Worm (Caenorhabditis elegans) whole organism, L1 larva: ENCODE data around the gene emg-1.

Experiments
- C16A3.4 ChIP-seq: fragments of 150-350 bp; optimal IDR thresholded peaks from 2 replicates; lab custom pipeline; 2014; ENCODE audit warnings: missing biosample characterization, missing genetic modification characterization
- F16B12.6 ChIP-seq: fragments of 150-350 bp; optimal IDR thresholded peaks from 2 replicates; lab custom pipeline; 2014; ENCODE audit warnings: missing biosample characterization, missing genetic modification characterization
- alr-1 ChIP-seq: fragments of 200-800 bp; sonication (Bioruptor generic); optimal IDR thresholded peaks from 2 replicates; lab custom pipeline; 2018; ENCODE audit warnings: borderline replicate concordance, mild to moderate bottlenecking, missing genetic modification characterization, missing compliant biosample characterization
- aly-2 ChIP-seq: fragments of 150-350 bp; optimal IDR thresholded peaks from 2 replicates; lab custom pipeline; 2014; ENCODE audit warnings: missing biosample characterization, missing genetic modification characterization
- ama-1 ChIP-seq: fragments of 150-350 bp; optimal IDR thresholded peaks from 2 replicates; lab custom pipeline; 2014
- blmp-1 ChIP-seq: fragments of 150-350 bp; optimal IDR thresholded peaks from 2 replicates; lab custom pipeline; 2014; ENCODE audit warnings: missing biosample characterization, missing genetic modification characterization
- ceh-63 ChIP-seq: fragments of 200-800 bp; sonication (Bioruptor generic); optimal IDR thresholded peaks from 2 replicates; lab custom pipeline; 2018; ENCODE audit warnings: mild to moderate bottlenecking, missing genetic modification characterization, missing compliant biosample characterization
- ceh-8 ChIP-seq: fragments of 200-800 bp; sonication (Bioruptor generic); optimal IDR thresholded peaks from 2 replicates; lab custom pipeline; 2018; ENCODE audit warnings: mild to moderate bottlenecking, missing genetic modification characterization, moderate library complexity, missing compliant biosample characterization
- ceh-82 ChIP-seq, 3 experiments: fragments of 150-350 bp in 1 of 3; sonication (generic microtip) in 2 of 3; optimal IDR thresholded peaks; 2 replicates each; lab custom pipeline; 2014 to 2017; ENCODE audit warnings: missing biosample characterization in 3 of 3, missing genetic modification characterization in 3 of 3
- dpl-1 ChIP-seq, 3 experiments: fragments of 150-350 bp in 2 of 3; sonication (generic microtip) in 1 of 3; optimal IDR thresholded peaks; 2 replicates each; lab custom pipeline; 2014 to 2017; ENCODE audit warnings: missing biosample characterization in 3 of 3, missing genetic modification characterization in 3 of 3, missing genetic modification reagents in 3 of 3
- efl-1 ChIP-seq, 4 experiments: fragments of 150-350 bp; optimal IDR thresholded peaks in 3 of 4; peaks in 1 of 4; 1 replicate in 1 of 4; 2 replicates in 3 of 4; lab custom pipeline; 2014; ENCODE audit warnings: missing biosample characterization in 2 of 4, missing genetic modification characterization in 2 of 4, missing genetic modification reagents in 2 of 4
- efl-3 ChIP-seq: fragments of 200-800 bp; sonication (Bioruptor generic); optimal IDR thresholded peaks from 2 replicates; lab custom pipeline; 2018; ENCODE audit warnings: mild to moderate bottlenecking, missing genetic modification characterization, missing compliant biosample characterization
- egl-27 ChIP-seq, 2 experiments: fragments of 150-350 bp in 1 of 2; sonication (generic microtip); optimal IDR thresholded peaks; 3 replicates each; lab custom pipeline; 2017 to 2018; ENCODE audit warnings: missing biosample characterization in 2 of 2, missing genetic modification characterization in 2 of 2, missing genetic modification reagents in 2 of 2
- elt-2 ChIP-seq: sonication (generic microtip); optimal IDR thresholded peaks from 2 replicates; lab custom pipeline; 2016; ENCODE audit warnings: missing genetic modification characterization, mild to moderate bottlenecking, inconsistent platforms, missing compliant biosample characterization, missing genetic modification reagents
- elt-3 ChIP-seq, 6 experiments: fragments of 150-350 bp in 1 of 6; sonication (generic microtip); optimal IDR thresholded peaks; 2 replicates each; lab custom pipeline; 2017 to 2018; ENCODE audit warnings: missing biosample characterization in 6 of 6, missing genetic modification characterization in 6 of 6, inconsistent platforms in 1 of 6
- ets-5 ChIP-seq: fragments of 200-800 bp; sonication (Bioruptor generic); IDR thresholded peaks from 2 replicates; pipeline ENCODE4 v1.3.6; 2022; ENCODE audit warnings: missing genetic modification characterization, missing compliant biosample characterization
- fkh-4 ChIP-seq: sonication (generic microtip); optimal IDR thresholded peaks from 2 replicates; lab custom pipeline; 2016; ENCODE audit warnings: missing compliant biosample characterization, missing genetic modification characterization, borderline replicate concordance
- fkh-8 ChIP-seq: sonication (generic microtip); optimal IDR thresholded peaks from 2 replicates; lab custom pipeline; 2016; ENCODE audit warnings: mild to moderate bottlenecking, missing genetic modification characterization, missing compliant biosample characterization
- hlh-17 ChIP-seq: fragments of 200-800 bp; sonication (Bioruptor generic); optimal IDR thresholded peaks from 2 replicates; lab custom pipeline; 2018; ENCODE audit warnings: missing genetic modification characterization, mild to moderate bottlenecking, missing compliant biosample characterization, moderate library complexity, borderline replicate concordance
- hpl-2 ChIP-seq: fragments of 150-350 bp; optimal IDR thresholded peaks from 2 replicates; lab custom pipeline; 2014; ENCODE audit warnings: missing biosample characterization, missing genetic modification reagents, missing genetic modification characterization
- irx-1 ChIP-seq: sonication (generic microtip); optimal IDR thresholded peaks from 2 replicates; lab custom pipeline; 2016; ENCODE audit warnings: missing genetic modification characterization, missing compliant biosample characterization
- lin-35 ChIP-seq, 2 experiments: fragments of 150-350 bp; optimal IDR thresholded peaks; 2 replicates each; lab custom pipeline; 2014; ENCODE audit warnings: missing biosample characterization in 2 of 2, missing genetic modification characterization in 2 of 2, missing genetic modification reagents in 2 of 2
- lin-39 ChIP-seq: fragments of 150-350 bp; optimal IDR thresholded peaks from 2 replicates; lab custom pipeline; 2014; ENCODE audit warnings: missing biosample characterization, missing genetic modification reagents, missing genetic modification characterization
- lir-3 ChIP-seq: sonication (generic microtip); optimal IDR thresholded peaks from 2 replicates; lab custom pipeline; 2016; ENCODE audit warnings: mild to moderate bottlenecking, missing genetic modification characterization, moderate library complexity, missing compliant biosample characterization; ENCODE audit not compliant: poor library complexity
- lsy-2 ChIP-seq, 2 experiments: fragments of 150-350 bp; optimal IDR thresholded peaks; 2 replicates each; lab custom pipeline; 2014; ENCODE audit warnings: missing biosample characterization in 2 of 2, missing genetic modification characterization in 2 of 2
- mab-9 ChIP-seq: fragments of 200-800 bp; sonication (Bioruptor generic); IDR thresholded peaks from 2 replicates; pipeline ENCODE4 v1.3.6; 2022; ENCODE audit warnings: missing genetic modification reagents, missing genetic modification characterization, missing compliant biosample characterization
- mdl-1 ChIP-seq, 2 experiments: fragments of 150-350 bp; optimal IDR thresholded peaks; 2 replicates each; lab custom pipeline; 2014 to 2017; ENCODE audit warnings: missing biosample characterization in 2 of 2, missing genetic modification characterization in 2 of 2, inconsistent platforms in 1 of 2
- nhr-20 ChIP-seq: sonication (generic microtip); optimal IDR thresholded peaks from 2 replicates; lab custom pipeline; 2016; ENCODE audit warnings: mild to moderate bottlenecking, missing genetic modification characterization, missing compliant biosample characterization
- nhr-71 ChIP-seq: sonication (generic microtip); optimal IDR thresholded peaks from 2 replicates; lab custom pipeline; 2016; ENCODE audit warnings: mild to moderate bottlenecking, missing genetic modification characterization, moderate library complexity, missing compliant biosample characterization
- nhr-90 ChIP-seq: sonication (generic microtip); optimal IDR thresholded peaks from 2 replicates; lab custom pipeline; 2016; ENCODE audit warnings: mild to moderate bottlenecking, missing genetic modification characterization, missing compliant biosample characterization; ENCODE audit not compliant: poor library complexity
- pag-3 ChIP-seq: sonication (generic microtip); optimal IDR thresholded peaks from 2 replicates; lab custom pipeline; 2017; ENCODE audit warnings: missing genetic modification characterization, mild to moderate bottlenecking, missing compliant biosample characterization, antibody characterized with exemption, borderline replicate concordance; ENCODE audit not compliant: insufficient read depth
- pqm-1 ChIP-seq: sonication (generic microtip); optimal IDR thresholded peaks from 3 replicates; lab custom pipeline; 2017; ENCODE audit warnings: missing biosample characterization, missing genetic modification characterization
- sox-4 ChIP-seq: sonication (generic microtip); optimal IDR thresholded peaks from 2 replicates; lab custom pipeline; 2016; ENCODE audit warnings: missing genetic modification characterization, missing compliant biosample characterization
- sptf-1 ChIP-seq: fragments of 150-350 bp; optimal IDR thresholded peaks from 2 replicates; lab custom pipeline; 2014; ENCODE audit warnings: missing biosample characterization, missing genetic modification characterization
- sup-37 ChIP-seq: fragments of 200-800 bp; sonication (Bioruptor generic); optimal IDR thresholded peaks from 2 replicates; lab custom pipeline; 2018; ENCODE audit warnings: mild to moderate bottlenecking, missing genetic modification characterization, missing compliant biosample characterization
- tbx-2 ChIP-seq: sonication (generic microtip); optimal IDR thresholded peaks from 2 replicates; lab custom pipeline; 2016; ENCODE audit warnings: missing genetic modification characterization, missing compliant biosample characterization
- unc-30 ChIP-seq: sonication (generic microtip); optimal IDR thresholded peaks from 2 replicates; lab custom pipeline; 2017; ENCODE audit warnings: missing biosample characterization, missing genetic modification characterization
- unc-62 ChIP-seq: fragments of 150-350 bp; optimal IDR thresholded peaks from 2 replicates; lab custom pipeline; 2014; ENCODE audit warnings: missing biosample characterization, missing genetic modification reagents, missing genetic modification characterization
- unc-86 ChIP-seq: sonication (generic microtip); optimal IDR thresholded peaks from 2 replicates; lab custom pipeline; 2016; ENCODE audit warnings: missing genetic modification characterization, missing compliant biosample characterization
- xbp-1 ChIP-seq: sonication (generic microtip); optimal IDR thresholded peaks from 2 replicates; lab custom pipeline; 2016; ENCODE audit warnings: missing genetic modification characterization, missing compliant biosample characterization
- zag-1 ChIP-seq: fragments of 150-350 bp; optimal IDR thresholded peaks from 2 replicates; lab custom pipeline; 2014; ENCODE audit warnings: missing biosample characterization, missing genetic modification characterization
- zip-4 ChIP-seq: fragments of 200-800 bp; sonication (Bioruptor generic); optimal IDR thresholded peaks from 2 replicates; lab custom pipeline; 2018; ENCODE audit warnings: mild to moderate bottlenecking, missing genetic modification characterization, moderate library complexity, missing compliant biosample characterization
- ztf-11 ChIP-seq, 2 experiments: sonication (generic microtip); optimal IDR thresholded peaks; 2 replicates each; lab custom pipeline; 2016 to 2017; ENCODE audit warnings: missing genetic modification characterization in 2 of 2, missing biosample characterization in 1 of 2, missing compliant biosample characterization in 1 of 2
- ztf-4 ChIP-seq: fragments of 150-350 bp; optimal IDR thresholded peaks from 2 replicates; lab custom pipeline; 2014; ENCODE audit warnings: missing biosample characterization, missing genetic modification characterization

emg-1 gene

ce11 chrIII:10642781-10643180 is 6.5 kb upstream of the emg-1 start, which contains the start of the genes dhs-11 and orc-1 (continued):
- TF ChIP-seq aly-2 (tag; lab: Kevin White, UChicago) (no peak), lin-39 (tag; lab: Kevin White, UChicago) (peak; percentile 24), zip-4 (GFP tag; lab: Kevin White, UChicago) (no peak), ceh-82 (tag; optimal IDR thresholded peaks at IDR 0.05; lab: Kevin White, UChicago) (peak in 2 of 3 experiments; percentile 1 to 21), xbp-1 (tag; lab: Kevin White, UChicago) (peak; percentile 38), nhr-20 (peak; percentile 59), elt-3 (tag; optimal IDR thresholded peaks at IDR 0.05; lab: Kevin White, UChicago) (peak in 1 of 6 experiments; percentile 75), nhr-90 (tag; lab: Kevin White, UChicago) (peak; percentile 48), pqm-1 (tag; lab: Kevin White, UChicago) (no peak)

DNA sequence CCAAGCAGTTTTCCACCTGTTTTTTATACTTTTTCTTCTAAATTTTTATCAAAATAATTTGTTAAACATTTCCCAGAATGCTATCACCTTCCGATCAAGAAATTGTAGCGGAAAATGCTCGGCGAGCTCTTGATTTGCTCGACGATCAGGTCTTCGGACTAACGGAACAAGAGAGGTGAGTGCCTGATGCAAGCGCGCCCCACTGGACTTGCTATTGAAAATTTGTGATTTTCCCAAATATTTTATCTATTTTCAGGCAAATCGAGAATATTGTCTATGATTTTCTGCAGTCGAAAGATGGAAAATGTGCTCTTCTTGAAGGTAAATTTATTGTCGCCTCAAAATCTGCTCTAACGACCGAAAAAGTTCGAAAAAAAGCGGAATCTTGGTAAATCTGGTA is 3.2 kb upstream of the emg-1 start, which contains the start of gene orc-4:
TSS of gene orc-4 (plus strand) at position 77 of the 400 bp plus-strand sequence.
- TF ChIP-seq efl-1 (optimal IDR thresholded peaks at IDR 0.05; lab: Kevin White, UChicago) (peak; percentile 15 to 33), efl-1 (GFP tag; optimal IDR thresholded peaks at IDR 0.05 in 1 of 2; lab: Kevin White, UChicago) (peak; percentile 7 to 33), pqm-1 (tag; lab: Kevin White, UChicago) (no peak), unc-30 (tag; lab: Kevin White, UChicago) (no peak), egl-27 (tag; optimal IDR thresholded peaks at IDR 0.05; lab: Kevin White, UChicago) (no peak), irx-1 (no peak), lin-35 (GFP tag; optimal IDR thresholded peaks at IDR 0.05; lab: Kevin White, UChicago) (peak; percentile 34 to 46), dpl-1 (GFP tag; optimal IDR thresholded peaks at IDR 0.05; lab: Kevin White, UChicago) (peak; percentile 20 to 54 (median 38)), lsy-2 (tag; optimal IDR thresholded peaks at IDR 0.05; lab: Kevin White, UChicago) (peak; percentile 5 to 69), blmp-1 (tag; lab: Kevin White, UChicago) (peak; percentile 21), ama-1 (lab: Kevin White, UChicago) (no peak), F16B12.6 (peak; percentile 34), mab-9 (GFP tag; lab: Robert Waterston, UW) (no peak), sox-4 (tag; lab: Kevin White, UChicago) (no peak)

- TF ChIP-seq efl-1 (optimal IDR thresholded peaks at IDR 0.05; lab: Kevin White, UChicago) (peak; percentile 66 to 81), efl-1 (GFP tag; optimal IDR thresholded peaks at IDR 0.05 in 1 of 2; lab: Kevin White, UChicago) (peak; percentile 43 to 89), tbx-2 (tag; lab: Kevin White, UChicago) (peak; percentile 65), pag-3 (tag; lab: Kevin White, UChicago) (no peak), nhr-71 (tag; lab: Kevin White, UChicago) (peak; percentile 58), irx-1 (no peak), lir-3 (no peak), sptf-1 (tag; lab: Kevin White, UChicago) (no peak), zag-1 (tag; lab: Kevin White, UChicago) (no peak), fkh-4 (tag; lab: Kevin White, UChicago) (peak; percentile 33), xbp-1 (tag; lab: Kevin White, UChicago) (peak; percentile 29), fkh-8 (peak; percentile 11), unc-86 (tag; lab: Kevin White, UChicago) (peak; percentile 66), C16A3.4 (tag; lab: Kevin White, UChicago) (peak; percentile 10), ceh-8 (no peak), hpl-2 (GFP tag; lab: Kevin White, UChicago) (no peak), ztf-11 (tag; optimal IDR thresholded peaks at IDR 0.05; lab: Kevin White, UChicago) (peak in 1 of 2 experiments; percentile 73), elt-2 (tag; lab: Kevin White, UChicago) (no peak), nhr-20 (peak; percentile 25), efl-3 (GFP tag; lab: Kevin White, UChicago) (no peak), nhr-90 (tag; lab: Kevin White, UChicago) (peak; percentile 23), sox-4 (tag; lab: Kevin White, UChicago) (no peak), ceh-82 (tag; optimal IDR thresholded peaks at IDR 0.05; lab: Kevin White, UChicago) (peak; percentile 15 to 67 (median 40)), alr-1 (no peak), ztf-4 (tag; lab: Kevin White, UChicago) (no peak), ceh-63 (GFP tag; lab: Kevin White, UChicago) (no peak), F16B12.6 (peak; percentile 29), unc-62 (GFP tag; lab: Kevin White, UChicago) (no peak), lsy-2 (tag; optimal IDR thresholded peaks at IDR 0.05; lab: Kevin White, UChicago) (peak; percentile 46 to 54), ets-5 (no peak), pqm-1 (tag; lab: Kevin White, UChicago) (no peak), mdl-1 (tag; optimal IDR thresholded peaks at IDR 0.05; lab: Kevin White, UChicago) (peak in 1 of 2 experiments; percentile 48), sup-37 (GFP tag; lab: Kevin White, UChicago) (no peak), dpl-1 (GFP tag; optimal IDR thresholded peaks at IDR 0.05; lab: Kevin White, UChicago) (peak; percentile 31 to 35 (median 31)), hlh-17 (GFP tag; lab: Kevin White, UChicago) (no peak)
Observed at ce11 chrIII:10651634-10652033, 2.3 kb downstream of the emg-1 start.
